Worm (Caenorhabditis elegans) whole organism, young adult: ENCODE data around the gene pacs-1.
A peak's percentile ranks its signal among the peaks of the same experiment; 100 is the strongest.

Source experiments
- B0035.1 ChIP-seq: sonication (generic microtip); optimal IDR thresholded peaks from 2 replicates; lab custom pipeline; 2016; ENCODE audit warnings: missing genetic modification characterization, mild to moderate bottlenecking, missing compliant biosample characterization, missing genotype, missing genetic modification reagents
- C06A6.2 ChIP-seq: fragments of 200-800 bp; sonication (Bioruptor generic); conservative IDR thresholded peaks from 2 replicates; pipeline ENCODE4 v1.3.6; 2022; ENCODE audit warnings: missing genetic modification characterization, missing compliant biosample characterization
- D2030.7 ChIP-seq: fragments of 200-800 bp; sonication (Bioruptor generic); IDR thresholded peaks from 2 replicates; pipeline ENCODE4 v1.3.6; 2022; ENCODE audit warnings: missing genetic modification reagents, missing genetic modification characterization, missing compliant biosample characterization
- F10E7.11 ChIP-seq: sonication (generic microtip); optimal IDR thresholded peaks from 2 replicates; lab custom pipeline; 2017; ENCODE audit warnings: mild to moderate bottlenecking, missing genetic modification characterization, moderate library complexity, missing compliant biosample characterization
- F22D6.2 ChIP-seq: sonication (generic microtip); optimal IDR thresholded peaks from 2 replicates; lab custom pipeline; 2016; ENCODE audit warnings: mild to moderate bottlenecking, missing genetic modification characterization, missing compliant biosample characterization
- F37B4.10 ChIP-seq: fragments of 200-800 bp; sonication (Bioruptor generic); IDR thresholded peaks from 2 replicates; pipeline ENCODE4 v1.3.6; 2022; ENCODE audit warnings: missing genetic modification characterization, missing compliant biosample characterization
- K12H6.12 ChIP-seq: fragments of 200-800 bp; sonication (Bioruptor generic); optimal IDR thresholded peaks from 2 replicates; lab custom pipeline; 2018; ENCODE audit warnings: mild to moderate bottlenecking, missing genetic modification characterization, missing compliant biosample characterization
- Y53F4B.3 ChIP-seq: fragments of 200-800 bp; sonication (Bioruptor generic); IDR thresholded peaks from 2 replicates; pipeline ENCODE4 v1.3.6; 2022; ENCODE audit warnings: missing genetic modification reagents, missing genetic modification characterization, missing compliant biosample characterization
- Y56A3A.18 ChIP-seq: fragments of 200-800 bp; sonication (Bioruptor generic); IDR thresholded peaks from 2 replicates; pipeline ENCODE4 v1.3.6; 2022; ENCODE audit warnings: missing genetic modification reagents, missing genetic modification characterization, missing compliant biosample characterization
- aptf-2 ChIP-seq: fragments of 200-800 bp; sonication (Bioruptor generic); conservative IDR thresholded peaks from 2 replicates; pipeline ENCODE4 v1.3.6; 2022; ENCODE audit warnings: missing genetic modification reagents, missing genetic modification characterization, missing compliant biosample characterization
- attf-3 ChIP-seq: fragments of 200-800 bp; sonication (Bioruptor generic); conservative IDR thresholded peaks from 2 replicates; pipeline ENCODE4 v1.3.6; 2022; ENCODE audit warnings: missing genetic modification reagents, missing genetic modification characterization, missing compliant biosample characterization
- attf-6 ChIP-seq: fragments of 200-800 bp; sonication (Bioruptor generic); IDR thresholded peaks from 2 replicates; pipeline ENCODE4 v1.3.6; 2022; ENCODE audit warnings: missing genetic modification reagents, missing genetic modification characterization, missing compliant biosample characterization
- bed-1 ChIP-seq: fragments of 200-800 bp; sonication (Bioruptor generic); IDR thresholded peaks from 2 replicates; pipeline ENCODE4 v1.3.6; 2022; ENCODE audit warnings: missing genetic modification reagents, missing genetic modification characterization, missing compliant biosample characterization
- ccch-3 ChIP-seq: fragments of 200-800 bp; sonication (Bioruptor generic); optimal IDR thresholded peaks from 2 replicates; lab custom pipeline; 2018; ENCODE audit warnings: mild to moderate bottlenecking, missing genetic modification characterization, missing compliant biosample characterization
- cebp-1 ChIP-seq, 2 experiments: fragments of 200-800 bp in 1 of 2; sonication (Bioruptor generic) in 1 of 2; sonication (generic microtip) in 1 of 2; IDR thresholded peaks in 1 of 2; optimal IDR thresholded peaks in 1 of 2; 2 replicates each; pipeline versions ENCODE4 v1.3.6 to Lab custom; 2017 to 2022; ENCODE audit warnings: missing compliant biosample characterization in 2 of 2, missing genetic modification characterization in 2 of 2, mild to moderate bottlenecking in 1 of 2, missing genetic modification reagents in 1 of 2, moderate library complexity in 1 of 2
- ceh-100 ChIP-seq: fragments of 200-800 bp; sonication (Bioruptor generic); IDR thresholded peaks from 2 replicates; pipeline ENCODE4 v1.3.6; 2022; ENCODE audit warnings: missing genetic modification reagents, missing genetic modification characterization, missing compliant biosample characterization
- dpl-1 ChIP-seq: fragments of 150-350 bp; optimal IDR thresholded peaks from 2 replicates; lab custom pipeline; 2014; ENCODE audit warnings: missing biosample characterization, missing genetic modification reagents, missing genetic modification characterization
- efl-1 ChIP-seq: fragments of 150-350 bp; optimal IDR thresholded peaks from 2 replicates; lab custom pipeline; 2014; ENCODE audit warnings: missing biosample characterization, missing genetic modification reagents, missing genetic modification characterization
- egl-18 ChIP-seq: fragments of 200-800 bp; sonication (Bioruptor generic); IDR thresholded peaks from 2 replicates; pipeline ENCODE4 v1.3.6; 2022; ENCODE audit warnings: missing genetic modification reagents, missing genetic modification characterization, missing compliant biosample characterization
- egl-44 ChIP-seq: fragments of 200-800 bp; sonication (Bioruptor generic); IDR thresholded peaks from 2 replicates; pipeline ENCODE4 v1.3.6; 2022; ENCODE audit warnings: missing genetic modification reagents, missing genetic modification characterization, missing compliant biosample characterization
- him-1 ChIP-seq: sonication (generic microtip); optimal IDR thresholded peaks from 2 replicates; lab custom pipeline; 2016; ENCODE audit warnings: missing genotype, missing genetic modification reagents, missing genetic modification characterization, missing compliant biosample characterization
- hlh-12 ChIP-seq: sonication (generic microtip); optimal IDR thresholded peaks from 2 replicates; lab custom pipeline; 2016; ENCODE audit warnings: missing genetic modification characterization, missing compliant biosample characterization
- let-607 ChIP-seq, 2 experiments: fragments of 200-800 bp in 1 of 2; sonication (Bioruptor generic) in 1 of 2; sonication (generic microtip) in 1 of 2; optimal IDR thresholded peaks; 2 replicates each; lab custom pipeline; 2016 to 2018; ENCODE audit warnings: mild to moderate bottlenecking in 2 of 2, missing compliant biosample characterization in 2 of 2, missing genetic modification characterization in 2 of 2, moderate library complexity in 2 of 2, missing genotype in 1 of 2
- lin-54 ChIP-seq: fragments of 200-800 bp; sonication (Bioruptor generic); optimal IDR thresholded peaks from 2 replicates; lab custom pipeline; 2018; ENCODE audit warnings: mild to moderate bottlenecking, missing genetic modification characterization, missing compliant biosample characterization
- madf-3 ChIP-seq: fragments of 200-800 bp; sonication (Bioruptor generic); IDR thresholded peaks from 2 replicates; pipeline ENCODE4 v1.3.6; 2022; ENCODE audit warnings: missing genetic modification reagents, missing genetic modification characterization, missing compliant biosample characterization
- madf-6 ChIP-seq: fragments of 200-800 bp; sonication (Bioruptor generic); IDR thresholded peaks from 2 replicates; pipeline ENCODE4 v1.3.6; 2022; ENCODE audit warnings: missing genetic modification reagents, missing genetic modification characterization, missing compliant biosample characterization
- mcd-1 ChIP-seq: fragments of 200-800 bp; sonication (Bioruptor generic); IDR thresholded peaks from 2 replicates; pipeline ENCODE4 v1.3.6; 2022; ENCODE audit warnings: missing genetic modification reagents, missing genetic modification characterization, missing compliant biosample characterization
- mel-28 ChIP-seq: sonication (generic microtip); optimal IDR thresholded peaks from 2 replicates; lab custom pipeline; 2016; ENCODE audit warnings: borderline replicate concordance, mild to moderate bottlenecking, missing genetic modification characterization, missing compliant biosample characterization
- mxl-1 ChIP-seq: sonication (generic microtip); optimal IDR thresholded peaks from 2 replicates; lab custom pipeline; 2016; ENCODE audit warnings: missing genetic modification characterization, missing compliant biosample characterization
- nfya-2 ChIP-seq: fragments of 200-800 bp; sonication (Bioruptor generic); IDR thresholded peaks from 2 replicates; pipeline ENCODE4 v1.3.6; 2022; ENCODE audit warnings: missing genetic modification reagents, missing genetic modification characterization, missing compliant biosample characterization
- nhr-80 ChIP-seq: sonication (generic microtip); optimal IDR thresholded peaks from 2 replicates; lab custom pipeline; 2016; ENCODE audit warnings: missing genetic modification characterization, missing compliant biosample characterization
- nhr-90 ChIP-seq: sonication (generic microtip); optimal IDR thresholded peaks from 2 replicates; lab custom pipeline; 2016; ENCODE audit warnings: missing genotype, mild to moderate bottlenecking, missing genetic modification characterization, missing compliant biosample characterization
- pha-4 ChIP-seq: fragments of 150-350 bp; sonication (generic microtip); optimal IDR thresholded peaks from 2 replicates; lab custom pipeline; 2014; ENCODE audit warnings: missing biosample characterization, missing genetic modification reagents, missing genetic modification characterization
- snpc-3.4 ChIP-seq: sonication (generic microtip); optimal IDR thresholded peaks from 2 replicates; lab custom pipeline; 2017; ENCODE audit warnings: missing genetic modification characterization, mild to moderate bottlenecking, missing compliant biosample characterization, antibody characterized with exemption, moderate library complexity, missing genotype, missing genetic modification reagents
- snpc-4 ChIP-seq, 5 experiments: fragments of 150-350 bp in 1 of 5; sonication (generic microtip) in 4 of 5; optimal IDR thresholded peaks; 2 replicates each; lab custom pipeline; 2014 to 2018; ENCODE audit warnings: missing genetic modification characterization in 5 of 5, missing biosample characterization in 3 of 5, antibody characterized with exemption in 2 of 5, mild to moderate bottlenecking in 2 of 5, missing compliant biosample characterization in 2 of 5, missing genotype in 2 of 5, moderate library complexity in 2 of 5, missing genetic modification reagents in 1 of 5
- somi-1 ChIP-seq: fragments of 200-800 bp; sonication (Bioruptor generic); optimal IDR thresholded peaks from 2 replicates; lab custom pipeline; 2018; ENCODE audit warnings: mild to moderate bottlenecking, missing genetic modification characterization, missing compliant biosample characterization
- tlf-1 ChIP-seq: fragments of 200-800 bp; sonication (Bioruptor generic); optimal IDR thresholded peaks from 2 replicates; lab custom pipeline; 2018; ENCODE audit warnings: mild to moderate bottlenecking, missing genetic modification characterization, missing compliant biosample characterization
- ztf-25 ChIP-seq: fragments of 200-800 bp; sonication (Bioruptor generic); IDR thresholded peaks from 2 replicates; pipeline ENCODE4 v1.3.6; 2022; ENCODE audit warnings: missing genetic modification reagents, missing genetic modification characterization, missing compliant biosample characterization
- ztf-26 ChIP-seq: sonication (generic microtip); optimal IDR thresholded peaks from 2 replicates; lab custom pipeline; 2017; ENCODE audit warnings: missing genetic modification characterization, missing compliant biosample characterization

The pacs-1 gene

ce11 chrV:9220444-9220843, 3.4 kb upstream of the pacs-1 start (continued):
- TF ChIP-seq efl-1 (GFP tag; lab: Kevin White, UChicago) (peak; percentile 57), egl-44 (no peak), bed-1 (GFP tag; lab: Robert Waterston, UW) (no peak), D2030.7 (GFP tag; lab: Robert Waterston, UW) (no peak), egl-18 (GFP tag; lab: Robert Waterston, UW) (no peak), Y53F4B.3 (GFP tag; lab: Robert Waterston, UW) (no peak)

ce11 chrV:9219390-9219733, 2.3 kb upstream of the pacs-1 start:
- 0 out of 2 replicates have a peak, but pooled peaks have one; percentile 21 for TF ChIP-seq madf-6
- TF ChIP-seq hlh-12 (tag; lab: Kevin White, UChicago): no peak
- TF ChIP-seq madf-3 (GFP tag; lab: Robert Waterston, UW): 0 out of 2 replicates have a peak, but pooled peaks have one; percentile 47
- TF ChIP-seq, all 124 proteins: peak for 2

DNA sequence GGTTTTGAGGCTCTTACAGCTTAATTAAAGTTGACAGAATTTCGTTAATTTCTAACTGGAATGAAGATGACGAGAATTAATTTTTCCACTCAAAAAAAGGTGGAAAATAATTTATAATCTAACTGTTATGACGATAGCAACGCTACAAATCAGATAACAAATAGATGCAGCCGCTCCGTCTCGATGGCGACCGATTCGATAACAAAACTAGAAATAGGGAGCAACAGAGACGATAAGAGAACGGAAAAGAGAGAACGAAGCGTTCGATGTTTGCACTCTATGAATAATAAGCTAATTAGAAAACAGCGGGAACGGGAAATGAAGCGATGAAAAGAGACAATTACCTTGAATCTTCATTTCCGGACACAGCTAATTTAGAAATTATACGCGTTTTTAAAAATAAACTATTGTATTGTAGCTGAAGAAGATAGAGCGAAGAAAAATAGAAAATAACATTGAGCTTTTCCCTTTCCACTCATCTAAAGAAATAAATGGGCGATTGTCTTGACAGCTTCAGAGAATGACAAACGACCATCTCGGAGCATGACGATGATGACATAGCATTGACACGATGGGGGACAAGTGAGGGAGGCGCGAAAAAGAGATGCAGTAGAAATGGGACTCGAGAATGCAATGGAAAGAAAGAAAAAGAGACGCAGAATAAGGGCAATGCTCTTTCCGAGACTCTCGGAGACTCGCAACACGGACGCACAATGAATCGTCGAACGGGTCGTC, 1.8 kb upstream of the pacs-1 start:
- TF ChIP-seq snpc-4 (GFP tag; optimal IDR thresholded peaks at IDR 0.05; lab: Kevin White, UChicago): no peak
- no peak for TF ChIP-seq snpc-4 (tag; optimal IDR thresholded peaks at IDR 0.05; lab: Kevin White, UChicago)
- TF ChIP-seq nhr-80 (tag; lab: Kevin White, UChicago): peak; percentile 88
- TF ChIP-seq K12H6.12: peak; percentile 10
- TF ChIP-seq, all 124 proteins: peak for 2

ce11 chrV:9218214-9218613, 1.2 kb upstream of the pacs-1 start:
- TF ChIP-seq aptf-2 (GFP tag; lab: Robert Waterston, UW): no peak
- 0 out of 2 replicates have a peak, but pooled peaks have one; percentile 24 for TF ChIP-seq madf-6

DNA sequence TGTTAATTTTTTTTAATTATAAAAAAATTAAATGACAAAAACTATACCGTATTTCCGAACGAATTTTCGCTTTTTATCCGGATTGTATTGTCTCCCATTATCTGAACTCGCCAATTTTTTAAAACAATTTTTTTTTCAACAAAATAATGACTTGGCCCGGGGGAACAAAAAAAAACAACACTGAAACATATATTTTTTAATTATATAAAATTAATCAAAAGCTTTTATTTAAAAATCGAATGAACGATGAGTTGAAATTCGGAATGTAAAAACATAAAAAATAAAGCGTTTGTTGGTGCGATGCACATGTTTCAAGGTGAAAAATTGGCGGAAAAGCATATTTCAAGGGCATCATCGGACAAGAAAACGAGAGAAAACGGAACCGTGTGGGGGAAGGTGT, 3.5 kb downstream of the pacs-1 start, which contains the start of gene mdt-27:
Gene mdt-27 (minus strand): TSS at position 101 of the 400 bp plus-strand sequence.
- no peak for TF ChIP-seq dpl-1 (GFP tag; lab: Kevin White, UChicago)
- no peak for TF ChIP-seq F10E7.11 (tag; lab: Kevin White, UChicago)
- no peak for TF ChIP-seq mxl-1 (tag; lab: Kevin White, UChicago)
- no peak for TF ChIP-seq snpc-3.4 (tag; lab: Kevin White, UChicago)
- TF ChIP-seq tlf-1 (GFP tag; lab: Kevin White, UChicago): no peak
- TF ChIP-seq mel-28: no peak
- no peak for TF ChIP-seq B0035.1 (tag; lab: Kevin White, UChicago)
- no peak for TF ChIP-seq F22D6.2 (tag; lab: Kevin White, UChicago)
- no peak for TF ChIP-seq nhr-80 (tag; lab: Kevin White, UChicago)
- no peak for TF ChIP-seq somi-1 (GFP tag; lab: Kevin White, UChicago)
- TF ChIP-seq attf-6 (GFP tag; lab: Robert Waterston, UW): no peak
- no peak for TF ChIP-seq ccch-3 (GFP tag; lab: Kevin White, UChicago)
- no peak for TF ChIP-seq ztf-25 (GFP tag; lab: Robert Waterston, UW)
- TF ChIP-seq ceh-100: no peak
- no peak for TF ChIP-seq him-1
- no peak for TF ChIP-seq pha-4 (tag; lab: Kevin White, UChicago)
- no peak for TF ChIP-seq attf-3 (GFP tag; lab: Robert Waterston, UW)

DNA sequence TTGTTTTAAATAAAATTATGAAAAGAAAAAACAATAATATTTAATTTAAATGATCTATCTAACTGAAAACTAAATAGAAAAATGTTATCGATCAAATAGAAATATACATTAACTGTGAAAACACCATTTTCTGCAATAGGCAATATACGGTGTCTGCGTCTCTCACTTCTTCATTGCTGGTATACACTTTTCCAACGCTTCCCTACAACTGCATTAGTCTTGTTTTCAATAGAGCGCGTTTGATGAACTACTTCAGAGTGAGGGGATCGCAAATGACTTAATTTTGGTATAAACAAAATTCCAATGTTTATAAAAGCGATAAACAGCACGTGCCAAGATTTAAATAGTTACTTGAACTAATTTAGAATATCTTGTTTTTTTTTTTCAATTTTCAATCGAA, 4.6 kb downstream of the pacs-1 start:
- TF ChIP-seq let-607 (tag; optimal IDR thresholded peaks at IDR 0.05; lab: Kevin White, UChicago) (peak in 1 of 2 experiments; percentile 59), nhr-90 (no peak), ztf-26 (no peak), F37B4.10 (GFP tag; lab: Robert Waterston, UW) (no peak), nfya-2 (GFP tag; lab: Robert Waterston, UW) (no peak), mcd-1 (GFP tag; lab: Robert Waterston, UW) (peak; percentile 48; the same call in 1 of the 2 replicates), cebp-1 (GFP tag; IDR thresholded peaks at IDR 0.05; lab: Robert Waterston, UW) (no peak), cebp-1 (tag; optimal IDR thresholded peaks at IDR 0.05; lab: Kevin White, UChicago) (peak; percentile 22), Y56A3A.18 (no peak), C06A6.2 (GFP tag; lab: Robert Waterston, UW) (no peak), lin-54 (GFP tag; lab: Kevin White, UChicago) (no peak)
